Fruit fly (Drosophila melanogaster) whole organism, embryonic: ENCODE measurements around the gene CG3032.
A peak's percentile ranks its signal among the peaks of the same experiment; 100 is the strongest.

Experiments
- ATbp ChIP-seq: fragments of 200-800 bp; sonication (Bioruptor generic); optimal IDR thresholded peaks from 2 replicates; lab custom pipeline; 2017; ENCODE audit warnings: missing biosample characterization, mild to moderate bottlenecking, missing genetic modification characterization, missing genetic modification reagents
- Abd-B ChIP-seq: fragments of 200-800 bp; sonication (Bioruptor generic); optimal IDR thresholded peaks from 2 replicates; lab custom pipeline; 2018; ENCODE audit warnings: missing biosample characterization, mild to moderate bottlenecking, missing genetic modification characterization, moderate library complexity
- Antp ChIP-seq: fragments of 200-800 bp; sonication (Bioruptor generic); optimal IDR thresholded peaks from 3 replicates; lab custom pipeline; 2016; ENCODE audit warnings: missing biosample characterization, missing genetic modification characterization
- Blimp-1 ChIP-seq: fragments of 200-800 bp; sonication (Bioruptor generic); optimal IDR thresholded peaks from 3 replicates; lab custom pipeline; 2018; ENCODE audit warnings: missing biosample characterization, missing genetic modification characterization, mild to moderate bottlenecking, moderate library complexity, missing genetic modification reagents
- CG11695 ChIP-seq: fragments of 200-800 bp; sonication (Bioruptor generic); IDR thresholded peaks from 3 replicates; pipeline ENCODE4 v1.3.6; 2022; ENCODE audit warnings: missing biosample characterization, missing genetic modification characterization
- CG11696 ChIP-seq: fragments of 200-800 bp; sonication (Bioruptor generic); IDR thresholded peaks from 2 replicates; pipeline ENCODE4 v1.3.6; 2022; ENCODE audit warnings: missing biosample characterization, missing genetic modification characterization
- CG1603 ChIP-seq: fragments of 200-800 bp; sonication (Bioruptor generic); optimal IDR thresholded peaks from 2 replicates; lab custom pipeline; 2019; ENCODE audit warnings: missing biosample characterization, mild to moderate bottlenecking, missing genetic modification characterization, moderate library complexity
- CG16813 ChIP-seq: fragments of 200-800 bp; sonication (Bioruptor generic); IDR thresholded peaks from 3 replicates; pipeline ENCODE4 v1.3.6; 2022; ENCODE audit warnings: missing biosample characterization, missing genetic modification characterization; ENCODE audit not compliant: partially characterized antibody
- CG17361 ChIP-seq: fragments of 200-800 bp; sonication (Bioruptor generic); IDR thresholded peaks from 3 replicates; pipeline ENCODE4 v1.3.6; 2022; ENCODE audit warnings: missing biosample characterization, missing genetic modification characterization
- CG1792 ChIP-seq: fragments of 200-800 bp; sonication (Bioruptor generic); optimal IDR thresholded peaks from 2 replicates; lab custom pipeline; 2016; ENCODE audit warnings: missing biosample characterization, missing genetic modification characterization
- CG2116 ChIP-seq: fragments of 200-800 bp; sonication (Bioruptor generic); optimal IDR thresholded peaks from 3 replicates; lab custom pipeline; 2018; ENCODE audit warnings: missing biosample characterization, mild to moderate bottlenecking, missing genetic modification characterization
- CG31441 ChIP-seq: fragments of 200-800 bp; sonication (Bioruptor generic); IDR thresholded peaks from 2 replicates; pipeline ENCODE4 v1.3.6; 2022; ENCODE audit warnings: missing biosample characterization, missing genetic modification characterization
- CG4404 ChIP-seq: fragments of 200-800 bp; sonication (Bioruptor generic); IDR thresholded peaks from 2 replicates; pipeline ENCODE4 v1.3.6; 2022; ENCODE audit warnings: missing biosample characterization, missing genetic modification characterization
- CG4424 ChIP-seq: fragments of 200-800 bp; sonication (Bioruptor generic); optimal IDR thresholded peaks from 3 replicates; lab custom pipeline; 2016; ENCODE audit warnings: missing biosample characterization, missing genetic modification characterization
- CG6254 ChIP-seq: fragments of 200-800 bp; sonication (Bioruptor generic); optimal IDR thresholded peaks from 3 replicates; lab custom pipeline; 2017; ENCODE audit warnings: mild to moderate bottlenecking, missing biosample characterization, missing genetic modification reagents, missing genetic modification characterization
- CG6791 ChIP-seq: fragments of 200-800 bp; sonication (Bioruptor generic); IDR thresholded peaks from 3 replicates; pipeline ENCODE4 v1.3.6; 2022; ENCODE audit warnings: missing biosample characterization, missing genetic modification characterization; ENCODE audit not compliant: partially characterized antibody
- CG7556 ChIP-seq: fragments of 200-800 bp; sonication (Bioruptor generic); optimal IDR thresholded peaks from 2 replicates; lab custom pipeline; 2017; ENCODE audit warnings: missing biosample characterization, mild to moderate bottlenecking, missing genetic modification characterization
- CoRest ChIP-seq: fragments of 200-800 bp; sonication (Bioruptor generic); optimal IDR thresholded peaks from 3 replicates; lab custom pipeline; 2018; ENCODE audit warnings: missing biosample characterization, mild to moderate bottlenecking, missing genetic modification characterization, moderate library complexity
- D19A ChIP-seq: fragments of 200-800 bp; optimal IDR thresholded peaks from 3 replicates; lab custom pipeline; 2019; ENCODE audit warnings: missing biosample characterization, mild to moderate bottlenecking, missing genetic modification characterization, moderate library complexity
- H2.0 ChIP-seq: fragments of 200-800 bp; sonication (Bioruptor generic); IDR thresholded peaks from 2 replicates; pipeline ENCODE4 v1.3.6; 2022; ENCODE audit warnings: missing biosample characterization, missing genetic modification characterization
- Hr39 ChIP-seq: fragments of >200 bp; optimal IDR thresholded peaks from 2 replicates; lab custom pipeline; 2017
- Hsf ChIP-seq: fragments of 200-800 bp; sonication (Bioruptor generic); optimal IDR thresholded peaks from 3 replicates; lab custom pipeline; 2016; ENCODE audit warnings: missing biosample characterization, missing genetic modification characterization
- Lhr ChIP-seq: fragments of 200-800 bp; sonication (Bioruptor generic); optimal IDR thresholded peaks from 3 replicates; lab custom pipeline; 2017; ENCODE audit warnings: mild to moderate bottlenecking, missing biosample characterization, missing genetic modification reagents, missing genetic modification characterization
- MTF-1 ChIP-seq: fragments of 200-800 bp; sonication (Bioruptor generic); optimal IDR thresholded peaks from 2 replicates; lab custom pipeline; 2018; ENCODE audit warnings: missing biosample characterization, mild to moderate bottlenecking, missing genetic modification characterization, borderline replicate concordance
- Mad ChIP-seq: fragments of 200-800 bp; sonication (Bioruptor generic); optimal IDR thresholded peaks from 2 replicates; lab custom pipeline; 2016; ENCODE audit warnings: missing biosample characterization, missing genetic modification characterization
- Med ChIP-seq: fragments of 200-800 bp; sonication (Bioruptor generic); peaks from one replicate; lab custom pipeline; 2016; ENCODE audit warnings: missing biosample characterization, missing genetic modification characterization, mild to moderate bottlenecking, inconsistent platforms, moderate library complexity
- Myb ChIP-seq: fragments of 200-800 bp; sonication (Bioruptor generic); optimal IDR thresholded peaks from 2 replicates; lab custom pipeline; 2016; ENCODE audit warnings: missing biosample characterization, missing genetic modification characterization
- NC2α ChIP-seq: fragments of 200-800 bp; sonication (Bioruptor generic); optimal IDR thresholded peaks from 2 replicates; lab custom pipeline; 2016; ENCODE audit warnings: missing biosample characterization, missing genetic modification characterization
- NK7.1 ChIP-seq: fragments of 200-800 bp; sonication (Bioruptor generic); optimal IDR thresholded peaks from 3 replicates; lab custom pipeline; 2016; ENCODE audit warnings: missing biosample characterization, missing genetic modification characterization
- Oaz ChIP-seq: fragments of 200-800 bp; sonication (Bioruptor generic); IDR thresholded peaks from 2 replicates; pipeline ENCODE4 v1.3.6; 2022; ENCODE audit warnings: missing biosample characterization, missing genetic modification characterization
- Oli ChIP-seq: fragments of 200-800 bp; sonication (Bioruptor generic); optimal IDR thresholded peaks from 2 replicates; lab custom pipeline; 2018; ENCODE audit warnings: missing biosample characterization, mild to moderate bottlenecking, missing genetic modification characterization, moderate library complexity
- Rfx ChIP-seq: fragments of 200-800 bp; sonication (Bioruptor generic); IDR thresholded peaks from 2 replicates; pipeline ENCODE4 v1.3.6; 2022; ENCODE audit warnings: missing biosample characterization, missing genetic modification characterization
- Ssrp ChIP-seq: fragments of 200-800 bp; sonication (Bioruptor generic); optimal IDR thresholded peaks from 2 replicates; lab custom pipeline; 2018; ENCODE audit warnings: missing biosample characterization, mild to moderate bottlenecking, missing genetic modification characterization, moderate library complexity
- Trl ChIP-seq, 3 experiments: fragments of >200 bp in 2 of 3; fragments of 200-800 bp in 1 of 3; sonication (Bioruptor generic) in 1 of 3; optimal IDR thresholded peaks; 2 replicates in 1 of 3; 3 replicates in 2 of 3; lab custom pipeline; 2016 to 2017; ENCODE audit warnings: missing biosample characterization in 1 of 3, missing genetic modification characterization in 1 of 3
- Xbp1 ChIP-seq: fragments of 200-800 bp; sonication (Bioruptor generic); optimal IDR thresholded peaks from 3 replicates; lab custom pipeline; 2016; ENCODE audit warnings: missing biosample characterization, mild to moderate bottlenecking, missing genetic modification characterization
- ap ChIP-seq: fragments of 200-800 bp; sonication (Bioruptor generic); IDR thresholded peaks from 2 replicates; pipeline ENCODE4 v1.3.6; 2022; ENCODE audit warnings: missing biosample characterization, missing genetic modification characterization
- ci ChIP-seq: fragments of 200-800 bp; sonication (Bioruptor generic); IDR thresholded peaks from 3 replicates; pipeline ENCODE4 v1.3.6; 2022; ENCODE audit warnings: missing biosample characterization, missing genetic modification characterization
- eve ChIP-seq, 2 experiments: fragments of >200 bp; optimal IDR thresholded peaks; 2 replicates each; lab custom pipeline; 2017; ENCODE audit warnings: missing biosample characterization in 2 of 2, missing genetic modification characterization in 2 of 2
- gcm ChIP-seq: fragments of 200-800 bp; sonication (Bioruptor generic); optimal IDR thresholded peaks from 2 replicates; lab custom pipeline; 2019; ENCODE audit warnings: missing biosample characterization, mild to moderate bottlenecking, missing genetic modification characterization, moderate library complexity
- gem ChIP-seq: fragments of 200-800 bp; sonication (Bioruptor generic); optimal IDR thresholded peaks from 2 replicates; lab custom pipeline; 2019; ENCODE audit warnings: missing biosample characterization, mild to moderate bottlenecking, missing genetic modification characterization, moderate library complexity
- jing ChIP-seq: fragments of 200-800 bp; sonication (Bioruptor generic); optimal IDR thresholded peaks from 2 replicates; lab custom pipeline; 2018; ENCODE audit warnings: missing biosample characterization, mild to moderate bottlenecking, missing genetic modification characterization
- lilli ChIP-seq: fragments of 200-800 bp; sonication (Bioruptor generic); optimal IDR thresholded peaks from 3 replicates; lab custom pipeline; 2016; ENCODE audit warnings: missing biosample characterization, missing genetic modification characterization
- lola ChIP-seq, 3 experiments: fragments of >200 bp in 2 of 3; fragments of 200-800 bp in 1 of 3; sonication (Bioruptor generic) in 1 of 3; optimal IDR thresholded peaks; 2 replicates each; lab custom pipeline; 2017 to 2019; ENCODE audit warnings: missing biosample characterization in 3 of 3, missing genetic modification characterization in 3 of 3, mild to moderate bottlenecking in 1 of 3, moderate library complexity in 1 of 3
- mld ChIP-seq: fragments of 200-800 bp; sonication (Bioruptor generic); IDR thresholded peaks from 3 replicates; pipeline ENCODE4 v1.3.6; 2022; ENCODE audit warnings: missing biosample characterization, missing genetic modification characterization; ENCODE audit not compliant: partially characterized antibody
- otp ChIP-seq: fragments of 200-800 bp; sonication (Bioruptor generic); IDR thresholded peaks from 3 replicates; pipeline ENCODE4, ENCODE4 v1.3.6; 2022; ENCODE audit warnings: missing biosample characterization, missing genetic modification characterization
- ranshi ChIP-seq: fragments of 200-800 bp; sonication (Bioruptor generic); IDR thresholded peaks from 2 replicates; pipeline ENCODE4 v1.3.6; 2022; ENCODE audit warnings: missing biosample characterization, missing genetic modification characterization
- tio ChIP-seq: fragments of 200-800 bp; sonication (Bioruptor generic); optimal IDR thresholded peaks from 2 replicates; lab custom pipeline; 2017; ENCODE audit warnings: missing biosample characterization, missing genetic modification characterization, inconsistent platforms
- trem ChIP-seq: fragments of 200-800 bp; optimal IDR thresholded peaks from 3 replicates; lab custom pipeline; 2019; ENCODE audit warnings: missing biosample characterization, mild to moderate bottlenecking, missing genetic modification characterization, moderate library complexity
- unpg ChIP-seq: fragments of 200-800 bp; sonication (Bioruptor generic); optimal IDR thresholded peaks from 3 replicates; lab custom pipeline; 2018; ENCODE audit warnings: missing biosample characterization, mild to moderate bottlenecking, missing genetic modification characterization, moderate library complexity
- yki ChIP-seq: fragments of >200 bp; optimal IDR thresholded peaks from 3 replicates; lab custom pipeline; 2018

The CG3032 gene

dm6 chrX:6982054-6982453 lies 31.6 kb downstream of the CG3032 start (continued):
- TF ChIP-seq CoRest (tag; lab: Kevin White, UChicago) (peak; percentile 54), lola (GFP tag; optimal IDR thresholded peaks at IDR 0.05; lab: Kevin White, UChicago) (peak in 1 of 3 experiments; percentile 64), CG7556 (GFP tag; lab: Kevin White, UChicago) (peak; percentile 5), Oaz (no peak), CG31441 (GFP tag; lab: Robert Waterston, UW) (0 out of 2 replicates have a peak, but pooled peaks have one; percentile 12), lilli (GFP tag; lab: Kevin White, UChicago) (peak; percentile 17), ranshi (0 out of 2 replicates have a peak, but pooled peaks have one; percentile 16), CG6791 (GFP tag; lab: Robert Waterston, UW) (no peak), eve (GFP tag; optimal IDR thresholded peaks at IDR 0.05; lab: Kevin White, UChicago) (peak in 1 of 2 experiments; percentile 59), Blimp-1 (GFP tag; lab: Kevin White, UChicago) (peak; percentile 56), mld (GFP tag; lab: Robert Waterston, UW) (no peak), CG16813 (no peak), Ssrp (peak; percentile 35), CG4404 (GFP tag; lab: Robert Waterston, UW) (no peak), Lhr (GFP tag; lab: Kevin White, UChicago) (no peak), ap (GFP tag; lab: Robert Waterston, UW) (peak; percentile 27; the same call in 1 of the 2 replicates), NK7.1 (GFP tag; lab: Kevin White, UChicago) (peak; percentile 28), gcm (GFP tag; lab: Kevin White, UChicago) (peak; percentile 19), CG2116 (peak; percentile 12), Med (GFP tag; lab: Kevin White, UChicago) (peak; percentile 81), MTF-1 (GFP tag; lab: Kevin White, UChicago) (no peak), NC2α (GFP tag; lab: Kevin White, UChicago) (no peak), otp (no peak), Myb (no peak), CG17361 (GFP tag; lab: Robert Waterston, UW) (peak; percentile 65; the same call in 2 of the 3 replicates), unpg (GFP tag; lab: Kevin White, UChicago) (peak; percentile 68), H2.0 (GFP tag; lab: Robert Waterston, UW) (peak; percentile 25; the same call in 1 of the 2 replicates), CG11695 (GFP tag; lab: Robert Waterston, UW) (peak; percentile 42; the same call in 1 of the 3 replicates), Abd-B (GFP tag; lab: Kevin White, UChicago) (peak; percentile 7), jing (GFP tag; lab: Kevin White, UChicago) (peak; percentile 3), Mad (no peak), Rfx (0 out of 2 replicates have a peak, but pooled peaks have one; percentile 11), tio (GFP tag; lab: Kevin White, UChicago) (peak; percentile 12), trem (tag; lab: Kevin White, UChicago) (peak; percentile 46), Xbp1 (peak; percentile 26), Oli (tag; lab: Kevin White, UChicago) (peak; percentile 38), gem (tag; lab: Kevin White, UChicago) (peak; percentile 73), Hsf (peak; percentile 42), ATbp (GFP tag; lab: Kevin White, UChicago) (peak; percentile 25), Hr39 (lab: Kevin White, UChicago) (no peak), CG1603 (tag; lab: Kevin White, UChicago) (peak; percentile 52), yki (no peak), CG11696 (GFP tag; lab: Robert Waterston, UW) (no peak), D19A (peak; percentile 32), Antp (GFP tag; lab: Kevin White, UChicago) (no peak), Trl (optimal IDR thresholded peaks at IDR 0.05; lab: Kevin White, UChicago) (peak in 1 of 2 experiments; percentile 55), Trl (GFP tag; optimal IDR thresholded peaks at IDR 0.05; lab: Kevin White, UChicago) (no peak), ci (0 out of 3 replicates have a peak, but pooled peaks have one; percentile 11), CG1792 (GFP tag; lab: Kevin White, UChicago) (peak; percentile 32), CG4424 (GFP tag; lab: Kevin White, UChicago) (peak; percentile 22), CG6254 (peak; percentile 7)
